Worm (Caenorhabditis elegans) whole organism, L4 larva: ENCODE data around the gene exos-8.

Experiments used
- F44E2.7 ChIP-seq: fragments of 200-800 bp; sonication (Bioruptor generic); IDR thresholded peaks from 2 replicates; pipeline ENCODE4 v2.1.2; 2022; ENCODE audit warnings: missing genetic modification characterization, missing compliant biosample characterization
- Y105C5A.15 ChIP-seq: fragments of 200-800 bp; sonication (Bioruptor generic); IDR thresholded peaks from 2 replicates; pipeline ENCODE4 v1.3.6; 2022; ENCODE audit warnings: missing genetic modification characterization, missing compliant biosample characterization
- Y48G9A.11 ChIP-seq: fragments of 200-800 bp; sonication (Bioruptor generic); IDR thresholded peaks from 2 replicates; pipeline ENCODE4 v1.3.6; 2022; ENCODE audit warnings: missing genetic modification reagents, missing genetic modification characterization, missing compliant biosample characterization
- Y5F2A.4 ChIP-seq: fragments of 200-800 bp; sonication (Bioruptor generic); optimal IDR thresholded peaks from 2 replicates; lab custom pipeline; 2018; ENCODE audit warnings: mild to moderate bottlenecking, missing genetic modification characterization, missing compliant biosample characterization
- ZK337.2 ChIP-seq: fragments of 200-800 bp; sonication (Bioruptor generic); IDR thresholded peaks from 2 replicates; pipeline ENCODE4 v1.3.6; 2022; ENCODE audit warnings: missing genetic modification reagents, missing genetic modification characterization, missing compliant biosample characterization
- ZK546.5 ChIP-seq, 2 experiments: sonication (generic microtip); optimal IDR thresholded peaks; 2 replicates each; lab custom pipeline; 2017; ENCODE audit warnings: missing biosample characterization in 2 of 2, missing genetic modification characterization in 2 of 2
- ama-1 ChIP-seq: fragments of 150-350 bp; optimal IDR thresholded peaks from 2 replicates; lab custom pipeline; 2014; ENCODE audit warnings: inconsistent platforms, mixed read lengths
- arid-1 ChIP-seq: fragments of 200-800 bp; sonication (Bioruptor generic); conservative IDR thresholded peaks from 2 replicates; pipeline ENCODE4 v1.3.6; 2022; ENCODE audit warnings: missing genetic modification reagents, missing genetic modification characterization, missing compliant biosample characterization
- ceh-28 ChIP-seq: fragments of 150-350 bp; optimal IDR thresholded peaks from 2 replicates; lab custom pipeline; 2014; ENCODE audit warnings: missing biosample characterization, missing genetic modification reagents, missing genetic modification characterization
- ceh-32 ChIP-seq: sonication (generic microtip); optimal IDR thresholded peaks from 2 replicates; lab custom pipeline; 2016; ENCODE audit warnings: mild to moderate bottlenecking, missing genetic modification characterization, missing compliant biosample characterization; ENCODE audit not compliant: poor library complexity
- ceh-44 ChIP-seq: fragments of 200-800 bp; sonication (Bioruptor generic); IDR thresholded peaks from 2 replicates; pipeline ENCODE4 v1.3.6; 2022; ENCODE audit warnings: missing genetic modification reagents, missing genetic modification characterization, missing compliant biosample characterization
- ceh-82 ChIP-seq: sonication (generic microtip); optimal IDR thresholded peaks from 2 replicates; lab custom pipeline; 2017; ENCODE audit warnings: missing biosample characterization, missing genetic modification characterization
- cey-2 ChIP-seq: sonication (generic microtip); optimal IDR thresholded peaks from 3 replicates; lab custom pipeline; 2017; ENCODE audit warnings: missing genetic modification characterization, mild to moderate bottlenecking, missing compliant biosample characterization, antibody characterized with exemption, borderline replicate concordance; ENCODE audit not compliant: insufficient read depth
- daf-19 ChIP-seq: fragments of 200-800 bp; sonication (Bioruptor generic); conservative IDR thresholded peaks from 2 replicates; pipeline ENCODE4 v1.3.6; 2022; ENCODE audit warnings: missing genetic modification characterization, missing compliant biosample characterization
- daf-8 ChIP-seq: fragments of 200-800 bp; sonication (Bioruptor generic); IDR thresholded peaks from 2 replicates; pipeline ENCODE4 v1.3.6; 2022; ENCODE audit warnings: missing genetic modification characterization, missing compliant biosample characterization
- dmd-6 ChIP-seq: fragments of 200-800 bp; sonication (Bioruptor generic); IDR thresholded peaks from 2 replicates; pipeline ENCODE4 v1.3.6; 2022; ENCODE audit warnings: missing genetic modification reagents, missing genetic modification characterization, missing compliant biosample characterization
- dmd-9 ChIP-seq: fragments of 200-800 bp; sonication (Bioruptor generic); IDR thresholded peaks from 2 replicates; pipeline ENCODE4 v1.3.6; 2022; ENCODE audit warnings: missing genetic modification reagents, missing genetic modification characterization, missing compliant biosample characterization
- dpl-1 ChIP-seq: fragments of 150-350 bp; optimal IDR thresholded peaks from 2 replicates; lab custom pipeline; 2014; ENCODE audit warnings: missing biosample characterization, missing genetic modification reagents, missing genetic modification characterization
- lim-7 ChIP-seq: fragments of 200-800 bp; sonication (Bioruptor generic); IDR thresholded peaks from 2 replicates; pipeline ENCODE4 v1.3.6; 2022; ENCODE audit warnings: missing genetic modification characterization, missing compliant biosample characterization
- lin-1 ChIP-seq: fragments of 200-800 bp; sonication (Bioruptor generic); IDR thresholded peaks from 2 replicates; pipeline ENCODE4 v1.3.6; 2022; ENCODE audit warnings: missing genetic modification reagents, missing genetic modification characterization, missing compliant biosample characterization
- lin-13 ChIP-seq: fragments of 150-350 bp; optimal IDR thresholded peaks from 2 replicates; lab custom pipeline; 2014; ENCODE audit warnings: missing biosample characterization, missing genetic modification reagents, missing genetic modification characterization
- lin-15B ChIP-seq: fragments of 150-350 bp; sonication (generic microtip); optimal IDR thresholded peaks from 3 replicates; lab custom pipeline; 2014; ENCODE audit warnings: missing biosample characterization, missing genetic modification characterization
- lin-38 ChIP-seq: fragments of 200-800 bp; sonication (Bioruptor generic); IDR thresholded peaks from 2 replicates; pipeline ENCODE4 v1.3.6; 2022; ENCODE audit warnings: missing genetic modification reagents, missing genetic modification characterization, missing compliant biosample characterization
- mdl-1 ChIP-seq, 2 experiments: fragments of 150-350 bp in 1 of 2; sonication (generic microtip) in 1 of 2; optimal IDR thresholded peaks; 2 replicates each; lab custom pipeline; 2014 to 2017; ENCODE audit warnings: missing biosample characterization in 2 of 2, missing genetic modification characterization in 2 of 2
- mes-2 ChIP-seq: sonication (generic microtip); optimal IDR thresholded peaks from 2 replicates; lab custom pipeline; 2016; ENCODE audit warnings: missing genotype, mild to moderate bottlenecking, missing genetic modification characterization, missing compliant biosample characterization; ENCODE audit not compliant: poor library complexity, severe bottlenecking
- mxl-2 ChIP-seq: fragments of 200-800 bp; sonication (Bioruptor generic); conservative IDR thresholded peaks from 2 replicates; pipeline ENCODE4 v1.3.6; 2022; ENCODE audit warnings: missing genetic modification reagents, missing genetic modification characterization, missing compliant biosample characterization
- nhr-237 ChIP-seq: sonication (generic microtip); optimal IDR thresholded peaks from 2 replicates; lab custom pipeline; 2017; ENCODE audit warnings: missing biosample characterization, missing genetic modification characterization
- nhr-28 ChIP-seq: fragments of 150-350 bp; optimal IDR thresholded peaks from 2 replicates; lab custom pipeline; 2014; ENCODE audit warnings: missing biosample characterization, missing genetic modification characterization
- nhr-77 ChIP-seq: fragments of 150-350 bp; optimal IDR thresholded peaks from 2 replicates; lab custom pipeline; 2014; ENCODE audit warnings: missing biosample characterization, missing genetic modification characterization
- skn-1 ChIP-seq: fragments of 150-350 bp; optimal IDR thresholded peaks from 2 replicates; lab custom pipeline; 2014; ENCODE audit warnings: missing biosample characterization, missing genetic modification characterization
- spr-1 ChIP-seq: sonication (generic microtip); optimal IDR thresholded peaks from 2 replicates; lab custom pipeline; 2016; ENCODE audit warnings: mild to moderate bottlenecking, missing genetic modification characterization, missing compliant biosample characterization
- vab-7 ChIP-seq: fragments of 200-800 bp; sonication (Bioruptor generic); IDR thresholded peaks from 2 replicates; pipeline ENCODE4 v1.3.6; 2022; ENCODE audit warnings: missing genetic modification reagents, missing genetic modification characterization, missing compliant biosample characterization
- zag-1 ChIP-seq: fragments of 150-350 bp; optimal IDR thresholded peaks from 2 replicates; lab custom pipeline; 2014; ENCODE audit warnings: missing biosample characterization, missing genetic modification characterization
- zfp-2 ChIP-seq: sonication (generic microtip); optimal IDR thresholded peaks from 2 replicates; lab custom pipeline; 2016; ENCODE audit warnings: mild to moderate bottlenecking, missing genetic modification characterization, missing compliant biosample characterization
- zfp-3 ChIP-seq: fragments of 200-800 bp; sonication (Bioruptor generic); conservative IDR thresholded peaks from 2 replicates; pipeline ENCODE4 v1.3.6; 2022; ENCODE audit warnings: missing genetic modification reagents, missing genetic modification characterization, missing compliant biosample characterization
- zip-11 ChIP-seq: fragments of 200-800 bp; sonication (Bioruptor generic); IDR thresholded peaks from 2 replicates; pipeline ENCODE4 v1.3.6; 2022; ENCODE audit warnings: missing genetic modification characterization, missing compliant biosample characterization
- ztf-11 ChIP-seq: fragments of 150-350 bp; optimal IDR thresholded peaks from 2 replicates; lab custom pipeline; 2014; ENCODE audit warnings: missing biosample characterization, missing genetic modification characterization
- ztf-7 ChIP-seq: fragments of 150-350 bp; optimal IDR thresholded peaks from 2 replicates; lab custom pipeline; 2014; ENCODE audit warnings: missing biosample characterization, missing genetic modification characterization

exos-8 gene

ce11 chrII:6736604-6737003, 4.9 kb upstream of the exos-8 start, which contains the start of gene T14B4.1:
Gene T14B4.1, plus strand, starts transcription at chrII:6736904.
- TF ChIP-seq Y48G9A.11: no peak
- TF ChIP-seq zfp-2 (tag; lab: Kevin White, UChicago): no peak
- TF ChIP-seq dpl-1 (GFP tag; lab: Kevin White, UChicago): no peak
- no peak for TF ChIP-seq arid-1 (GFP tag; lab: Robert Waterston, UW)
- TF ChIP-seq nhr-28: no peak
- TF ChIP-seq lin-1 (GFP tag; lab: Robert Waterston, UW): no peak

DNA sequence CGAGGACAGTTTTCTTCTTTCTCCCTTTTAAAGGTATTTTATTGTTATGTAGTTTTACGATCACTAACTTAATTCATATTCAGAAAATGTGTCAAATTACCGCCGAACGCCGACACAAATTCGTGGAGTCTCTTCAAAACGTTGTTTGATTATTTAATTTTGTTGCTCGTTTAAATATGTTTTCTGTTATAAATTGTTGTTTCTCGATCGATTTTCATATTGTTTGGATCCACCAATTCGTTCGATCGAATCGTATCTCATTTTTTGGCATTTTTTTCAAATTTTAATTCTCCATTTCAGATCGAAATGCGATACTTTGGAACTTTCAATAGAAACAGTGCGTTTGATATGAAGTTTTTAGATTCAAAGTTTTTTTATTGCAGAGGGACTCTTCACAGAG, 1.1 kb downstream of the exos-8 start, which contains the start of gene F41G3.6:
F41G3.6 (plus strand) TSS at position 301 of the 400 bp plus-strand sequence.
- TF ChIP-seq ceh-32 (tag; lab: Kevin White, UChicago) (no peak), ZK546.5 (tag; optimal IDR thresholded peaks at IDR 0.05; lab: Kevin White, UChicago) (no peak), Y5F2A.4 (no peak), nhr-237 (tag; lab: Kevin White, UChicago) (no peak), zfp-3 (GFP tag; lab: Robert Waterston, UW) (no peak), ceh-82 (no peak)

ce11 chrII:6744648-6745047, 3.2 kb downstream of the exos-8 start, which contains the start of gene ins-15:
Gene ins-15, minus strand, starts transcription at chrII:6744748.
- no peak for TF ChIP-seq ztf-11 (tag; lab: Kevin White, UChicago)
- no peak for TF ChIP-seq F44E2.7 (GFP tag; lab: Robert Waterston, UW)
- no peak for TF ChIP-seq zip-11 (GFP tag; lab: Robert Waterston, UW)
- TF ChIP-seq mes-2 (tag; lab: Kevin White, UChicago): no peak

DNA sequence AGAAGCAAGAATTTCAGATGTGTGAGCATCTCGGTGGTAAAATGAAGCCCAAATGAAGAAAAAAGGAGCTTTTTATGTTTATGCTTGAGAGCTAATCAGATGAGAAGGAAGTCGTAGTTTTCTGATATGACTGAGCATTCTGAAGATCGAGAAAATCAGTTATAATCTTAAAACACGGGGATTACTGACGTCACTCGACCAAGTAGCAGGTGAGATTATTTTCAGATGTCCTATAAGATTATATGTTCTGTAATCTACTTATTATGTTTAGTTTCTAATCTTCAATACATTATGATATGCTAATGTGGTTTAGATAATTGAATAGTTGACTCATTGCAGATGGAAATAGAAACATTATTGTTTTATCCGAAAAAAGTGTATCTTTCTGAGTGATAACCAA, 4.3 kb downstream of the exos-8 start, which contains the start of gene ins-14:
ins-14 (minus strand) TSS at position 32 of the 400 bp plus-strand sequence.
- no peak for TF ChIP-seq mdl-1 (tag; optimal IDR thresholded peaks at IDR 0.05; lab: Kevin White, UChicago)
- TF ChIP-seq lin-1 (GFP tag; lab: Robert Waterston, UW): no peak
- no peak for TF ChIP-seq ceh-44 (GFP tag; lab: Robert Waterston, UW)
- TF ChIP-seq lim-7: no peak
- TF ChIP-seq Y105C5A.15 (GFP tag; lab: Robert Waterston, UW): no peak
- no peak for TF ChIP-seq lin-13 (GFP tag; lab: Kevin White, UChicago)
- no peak for TF ChIP-seq spr-1
- TF ChIP-seq ztf-7 (tag; lab: Kevin White, UChicago): no peak
- TF ChIP-seq zag-1 (tag; lab: Kevin White, UChicago): no peak
- TF ChIP-seq lin-15B (tag; lab: Kevin White, UChicago): no peak
- no peak for TF ChIP-seq dmd-6 (GFP tag; lab: Robert Waterston, UW)
- no peak for TF ChIP-seq ZK337.2 (GFP tag; lab: Robert Waterston, UW)
- no peak for TF ChIP-seq lin-38 (GFP tag; lab: Robert Waterston, UW)
- TF ChIP-seq, all 104 proteins: peak for 0

ce11 chrII:6746404-6746803, 4.9 kb downstream of the exos-8 start, which contains the start of gene F41G3.5:
Gene F41G3.5, plus strand, starts transcription at chrII:6746704.
- TF ChIP-seq ZK337.2 (GFP tag; lab: Robert Waterston, UW) (no peak), daf-19 (GFP tag; lab: Robert Waterston, UW) (no peak), ceh-32 (tag; lab: Kevin White, UChicago) (no peak), daf-8 (GFP tag; lab: Robert Waterston, UW) (no peak), ama-1 (lab: Kevin White, UChicago) (no peak), mxl-2 (GFP tag; lab: Robert Waterston, UW) (no peak), Y105C5A.15 (GFP tag; lab: Robert Waterston, UW) (no peak), nhr-77 (tag; lab: Kevin White, UChicago) (no peak), spr-1 (no peak), zag-1 (tag; lab: Kevin White, UChicago) (no peak), cey-2 (tag; lab: Kevin White, UChicago) (no peak), skn-1 (tag; lab: Kevin White, UChicago) (no peak), ceh-28 (tag; lab: Kevin White, UChicago) (no peak), dmd-9 (GFP tag; lab: Robert Waterston, UW) (no peak), lin-38 (GFP tag; lab: Robert Waterston, UW) (no peak), dpl-1 (GFP tag; lab: Kevin White, UChicago) (no peak), lin-15B (tag; lab: Kevin White, UChicago) (no peak), vab-7 (no peak)
